Worm (Caenorhabditis elegans): Measurements from ENCODE around the gene crn-4.

DNA sequence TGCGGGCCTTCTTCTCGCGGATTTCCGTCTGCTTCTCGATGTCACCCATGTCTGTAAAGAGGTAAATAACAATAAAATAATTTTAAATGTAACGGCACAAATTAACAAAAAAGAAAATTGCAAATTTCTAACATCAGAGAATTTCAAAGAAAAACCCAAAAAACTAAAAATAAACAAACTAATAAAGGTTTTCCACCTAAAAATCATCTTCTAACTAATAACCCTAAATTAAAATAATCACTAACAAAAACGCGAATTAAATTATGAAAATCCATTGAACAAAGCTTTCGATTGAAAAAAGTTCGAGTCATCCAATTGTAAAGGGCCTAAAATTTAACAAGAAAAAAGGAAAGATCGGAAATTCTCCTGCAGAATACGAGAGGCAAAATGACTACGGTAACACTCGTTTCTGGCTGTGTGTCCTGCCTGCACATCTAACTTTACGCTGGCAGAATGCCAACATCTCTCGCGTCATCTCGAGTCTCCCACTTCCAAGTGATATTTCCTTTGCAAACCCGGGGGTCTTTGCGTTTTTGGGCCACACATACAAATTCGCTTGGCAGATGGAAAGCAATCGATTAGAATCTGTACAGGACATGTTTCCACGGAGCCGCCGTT lies 15.2 kb downstream of the crn-4 start, which contains the start of gene rpl-11.2:
- TF ChIP-seq elt-2 (tag; optimal IDR thresholded peaks at IDR 0.05) (peak; percentile 66), ama-1 (optimal IDR thresholded peaks at IDR 0.05) (no peak), pha-4 (tag; optimal IDR thresholded peaks at IDR 0.05) (no peak), tbx-2 (tag; optimal IDR thresholded peaks at IDR 0.05) (peak; percentile 85), zip-5 (tag; optimal IDR thresholded peaks at IDR 0.05) (no peak), ttx-3 (tag; optimal IDR thresholded peaks at IDR 0.05) (peak; percentile 12), fkh-6 (tag; optimal IDR thresholded peaks at IDR 0.05) (peak; percentile 34), pqm-1 (tag; optimal IDR thresholded peaks at IDR 0.05) (no peak), ets-4 (tag; optimal IDR thresholded peaks at IDR 0.05) (peak; percentile 58), unc-42 (tag; optimal IDR thresholded peaks at IDR 0.05) (peak; percentile 84), fkh-10 (GFP tag; optimal IDR thresholded peaks at IDR 0.05) (no peak), pha-2 (tag; optimal IDR thresholded peaks at IDR 0.05) (no peak)
